Worm (Caenorhabditis elegans) whole organism, midembryonic: ENCODE measurements around the gene ifb-2.

Source experiments
- T22C8.4 ChIP-seq: fragments of 200-800 bp; sonication (Bioruptor generic); IDR thresholded peaks from 2 replicates; pipeline ENCODE4 v1.3.6; 2022; ENCODE audit warnings: missing genetic modification characterization, missing compliant biosample characterization
- klf-2 ChIP-seq: fragments of 200-800 bp; sonication (Bioruptor generic); conservative IDR thresholded peaks from 2 replicates; pipeline ENCODE4 v1.3.6; 2022; ENCODE audit warnings: missing genetic modification reagents, missing genetic modification characterization, missing compliant biosample characterization

- TF ChIP-seq T22C8.4 (GFP tag; lab: Robert Waterston, UW) (no peak), klf-2 (GFP tag; lab: Robert Waterston, UW) (no peak)
Measured at ce11 chrII:5735744-5736143, 14.2 kb upstream of the ifb-2 start.
